Fruit fly (Drosophila melanogaster): ENCODE data around the gene sll.

The sll gene

DNA sequence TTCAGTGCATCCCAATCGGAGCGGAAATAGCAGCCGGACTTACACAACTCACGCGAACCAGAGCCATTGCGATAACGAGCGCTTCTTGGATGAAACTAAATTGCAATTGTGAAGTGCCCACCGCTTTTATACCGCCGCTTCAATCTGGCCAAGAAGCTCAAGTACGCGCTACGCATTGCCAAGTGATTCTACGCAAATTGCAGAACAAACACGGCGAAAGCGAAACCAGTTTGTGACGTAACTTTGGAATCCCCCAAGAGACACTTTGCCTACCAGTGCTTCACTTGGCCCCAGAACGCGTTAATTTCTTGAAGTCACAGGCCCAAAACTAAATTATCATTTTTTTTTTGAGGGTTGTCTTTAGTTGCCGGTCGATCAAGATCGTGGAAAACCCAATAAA lies 5.5 kb downstream of the sll start, which contains the start of gene Edg91:
TSS of gene Edg91 (minus strand) at position 101 of the 400 bp plus-strand sequence.
- TF ChIP-seq CG10669 (GFP tag; optimal IDR thresholded peaks at IDR 0.05) (no peak), CG9139 (GFP tag; optimal IDR thresholded peaks at IDR 0.05) (no peak), CG7368 (GFP tag; optimal IDR thresholded peaks at IDR 0.05) (no peak), CG6854 (GFP tag; optimal IDR thresholded peaks at IDR 0.05) (no peak), CG11762 (GFP tag; optimal IDR thresholded peaks at IDR 0.05; ENCODE audit: insufficient read depth) (no peak), Smox (GFP tag; optimal IDR thresholded peaks at IDR 0.05) (no peak), OdsH (GFP tag; optimal IDR thresholded peaks at IDR 0.05) (no peak), dsx (GFP tag; optimal IDR thresholded peaks at IDR 0.05; ENCODE audit: poor library complexity, severe bottlenecking) (no peak), CG8319 (GFP tag; optimal IDR thresholded peaks at IDR 0.05) (no peak), Gug (GFP tag; IDR thresholded peaks at IDR 0.05) (no peak), CG6808 (GFP tag; optimal IDR thresholded peaks at IDR 0.05) (no peak), salr (GFP tag; optimal IDR thresholded peaks at IDR 0.05) (no peak), CG34406 (GFP tag; optimal IDR thresholded peaks at IDR 0.05) (no peak), CG6792 (GFP tag; optimal IDR thresholded peaks at IDR 0.05) (no peak), Sox15 (GFP tag; optimal IDR thresholded peaks at IDR 0.05) (no peak)

DNA sequence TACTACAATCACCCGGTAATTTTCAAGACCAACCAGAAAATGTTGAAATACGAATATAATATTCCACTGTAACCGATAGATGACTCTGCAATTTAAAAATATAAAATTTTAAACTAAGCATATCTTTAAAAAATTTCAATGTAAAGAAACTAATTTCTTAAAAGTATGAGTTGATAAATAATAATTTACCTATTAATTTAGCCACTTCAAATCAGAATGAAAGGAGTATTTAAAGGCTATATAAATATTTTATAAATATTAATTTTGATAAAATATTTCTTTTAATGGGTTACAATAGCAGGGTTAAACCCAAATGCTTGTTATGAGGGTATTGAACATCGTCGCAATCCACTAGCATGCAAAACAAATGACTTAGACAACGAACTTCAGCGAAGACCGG lies 5.9 kb downstream of the sll start:
- TF ChIP-seq fd85E (GFP tag; optimal IDR thresholded peaks at IDR 0.05) (no peak), Eip78C (GFP tag) (peak; percentile 45), eg (GFP tag; IDR thresholded peaks at IDR 0.05) (no peak)

DNA sequence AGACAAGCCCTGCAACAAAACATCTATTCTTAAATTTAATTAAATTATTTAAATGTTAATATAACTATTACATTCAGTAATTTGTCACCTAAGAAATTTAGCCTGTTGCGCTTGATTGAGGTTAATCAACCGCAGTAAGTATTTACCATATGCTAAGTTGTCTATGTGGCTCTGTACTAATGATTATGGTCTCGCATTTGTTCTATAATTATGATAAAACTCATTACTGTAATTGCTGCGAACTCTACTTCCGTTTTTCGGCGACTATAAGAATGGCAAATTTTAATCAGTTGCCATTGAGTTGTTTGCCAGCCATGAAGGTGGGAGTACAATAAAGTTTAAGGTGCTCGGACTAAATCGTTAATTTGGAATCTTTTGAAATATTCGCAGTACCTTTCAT lies 6.7 kb downstream of the sll start, which contains the start of gene CG34281:
TSS of gene CG34281 (plus strand) at position 301 of the 400 bp plus-strand sequence.
- TF ChIP-seq Smox (GFP tag; optimal IDR thresholded peaks at IDR 0.05): no peak
- TF ChIP-seq CG6808 (GFP tag; optimal IDR thresholded peaks at IDR 0.05): no peak
- no peak for TF ChIP-seq CG8119 (GFP tag; IDR thresholded peaks at IDR 0.05)
- TF ChIP-seq eg (GFP tag; IDR thresholded peaks at IDR 0.05): no peak
- TF ChIP-seq vri (GFP tag; optimal IDR thresholded peaks at IDR 0.05): no peak
- no peak for TF ChIP-seq svp (GFP tag)
- no peak for TF ChIP-seq pdm3 (GFP tag; optimal IDR thresholded peaks at IDR 0.05)

DNA sequence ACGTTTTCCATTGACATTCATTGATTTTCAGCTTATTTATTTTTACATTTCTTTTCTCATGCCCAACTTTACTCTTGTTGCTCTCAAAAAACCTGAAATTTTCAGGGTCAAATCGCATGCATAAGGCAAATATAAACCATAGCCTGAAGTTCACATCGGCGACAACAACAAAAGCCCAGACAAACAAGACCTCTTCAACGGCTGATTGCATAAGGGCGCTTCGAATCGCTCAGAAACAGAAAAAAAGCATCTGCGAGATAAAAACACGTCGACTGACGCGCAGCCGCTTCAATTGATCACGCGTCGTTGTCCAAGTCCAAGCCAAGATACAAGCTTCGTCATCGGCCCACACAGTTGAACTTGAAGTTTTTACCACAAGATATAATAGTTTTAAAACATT lies 7.6 kb downstream of the sll start, which contains the start of gene CG14327:
TSS of gene CG14327 (plus strand) at position 161 of the 400 bp plus-strand sequence.
- TF ChIP-seq salr (GFP tag; optimal IDR thresholded peaks at IDR 0.05) (no peak), ss (GFP tag; optimal IDR thresholded peaks at IDR 0.05) (peak; percentile 24 to 47), Eip78C (GFP tag) (peak; percentile 25), Met (GFP tag; optimal IDR thresholded peaks at IDR 0.05) (no peak), fkh (GFP tag; optimal IDR thresholded peaks at IDR 0.05) (no peak), Blimp-1 (GFP tag; optimal IDR thresholded peaks at IDR 0.05) (no peak), CG4318 (GFP tag; optimal IDR thresholded peaks at IDR 0.05) (no peak), CG9139 (GFP tag; optimal IDR thresholded peaks at IDR 0.05) (no peak), fd59A (GFP tag; optimal IDR thresholded peaks at IDR 0.05) (no peak), CG8119 (GFP tag; IDR thresholded peaks at IDR 0.05) (no peak), achi (GFP tag; optimal IDR thresholded peaks at IDR 0.05) (no peak), CG34406 (GFP tag; optimal IDR thresholded peaks at IDR 0.05) (no peak), CG7368 (GFP tag; optimal IDR thresholded peaks at IDR 0.05) (no peak), CG8632 (GFP tag; optimal IDR thresholded peaks at IDR 0.05) (no peak), eg (GFP tag; IDR thresholded peaks at IDR 0.05) (no peak), CG31627 (GFP tag; optimal IDR thresholded peaks at IDR 0.05) (no peak), Gug (GFP tag; IDR thresholded peaks at IDR 0.05) (no peak), vri (GFP tag; optimal IDR thresholded peaks at IDR 0.05) (peak; percentile 34), CG11762 (GFP tag; optimal IDR thresholded peaks at IDR 0.05; ENCODE audit: insufficient read depth) (no peak)

DNA sequence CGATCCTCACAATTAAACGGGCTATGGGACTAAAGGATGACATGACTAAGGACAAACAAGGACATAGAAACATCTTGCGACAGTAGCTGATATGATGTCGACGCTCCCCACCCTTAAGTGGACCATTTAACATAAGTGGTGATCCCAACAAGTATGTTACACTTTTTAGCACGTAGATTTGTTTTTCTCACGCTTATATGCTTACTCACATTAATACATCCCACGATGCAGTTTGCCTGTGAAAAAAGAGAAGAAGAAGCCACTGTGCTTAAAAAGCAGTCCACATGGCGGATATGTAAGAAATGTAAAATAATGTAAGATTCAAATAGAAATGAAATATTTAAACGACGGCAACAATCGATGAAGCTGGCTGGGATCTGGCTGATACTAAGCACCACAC lies 9.2 kb downstream of the sll start:
- TF ChIP-seq CG32006 (GFP tag; optimal IDR thresholded peaks at IDR 0.05): no peak
- TF ChIP-seq Ets21C (GFP tag; optimal IDR thresholded peaks at IDR 0.05): no peak
- no peak for TF ChIP-seq CG6854 (GFP tag; optimal IDR thresholded peaks at IDR 0.05)
- TF ChIP-seq Hr39 (GFP tag; optimal IDR thresholded peaks at IDR 0.05): no peak
- TF ChIP-seq CG3919 (GFP tag; optimal IDR thresholded peaks at IDR 0.05): no peak
- TF ChIP-seq CG11762 (GFP tag; optimal IDR thresholded peaks at IDR 0.05; ENCODE audit: insufficient read depth): no peak
- no peak for TF ChIP-seq Eip75B (GFP tag; optimal IDR thresholded peaks at IDR 0.05)
- TF ChIP-seq CG10631 (GFP tag; optimal IDR thresholded peaks at IDR 0.05): no peak
- TF ChIP-seq Hr38 (GFP tag; optimal IDR thresholded peaks at IDR 0.05): no peak
- no peak for TF ChIP-seq fkh (GFP tag; optimal IDR thresholded peaks at IDR 0.05)
- no peak for TF ChIP-seq fd85E (GFP tag; optimal IDR thresholded peaks at IDR 0.05)
- no peak for TF ChIP-seq CG6808 (GFP tag; optimal IDR thresholded peaks at IDR 0.05)
- no peak for TF ChIP-seq CG8319 (GFP tag; optimal IDR thresholded peaks at IDR 0.05)
- TF ChIP-seq dsx (GFP tag; optimal IDR thresholded peaks at IDR 0.05; ENCODE audit: poor library complexity, severe bottlenecking): no peak
